Worm (Caenorhabditis elegans) whole organism, young adult: Measurements from ENCODE around the gene ZK262.4.
A peak's percentile ranks its signal among the peaks of the same experiment; 100 is the strongest.

ENCODE experiments used
- C06A6.2 ChIP-seq: fragments of 200-800 bp; sonication (Bioruptor generic); conservative IDR thresholded peaks from 2 replicates; pipeline ENCODE4 v1.3.6; 2022; ENCODE audit warnings: missing genetic modification characterization, missing compliant biosample characterization
- D2030.7 ChIP-seq: fragments of 200-800 bp; sonication (Bioruptor generic); IDR thresholded peaks from 2 replicates; pipeline ENCODE4 v1.3.6; 2022; ENCODE audit warnings: missing genetic modification reagents, missing genetic modification characterization, missing compliant biosample characterization
- F10E7.11 ChIP-seq: sonication (generic microtip); optimal IDR thresholded peaks from 2 replicates; lab custom pipeline; 2017; ENCODE audit warnings: mild to moderate bottlenecking, missing genetic modification characterization, moderate library complexity, missing compliant biosample characterization
- F22D6.2 ChIP-seq: sonication (generic microtip); optimal IDR thresholded peaks from 2 replicates; lab custom pipeline; 2016; ENCODE audit warnings: mild to moderate bottlenecking, missing genetic modification characterization, missing compliant biosample characterization
- F39B2.1 ChIP-seq: fragments of 200-800 bp; sonication (Bioruptor generic); IDR thresholded peaks from 2 replicates; pipeline ENCODE4 v1.3.6; 2022; ENCODE audit warnings: missing genetic modification reagents, missing genetic modification characterization, missing compliant biosample characterization
- F52B5.7 ChIP-seq: sonication (generic microtip); optimal IDR thresholded peaks from 2 replicates; lab custom pipeline; 2016; ENCODE audit warnings: mild to moderate bottlenecking, missing genetic modification characterization, missing compliant biosample characterization
- F57C9.4 ChIP-seq: sonication (generic microtip); optimal IDR thresholded peaks from 2 replicates; lab custom pipeline; 2017; ENCODE audit warnings: mild to moderate bottlenecking, missing genetic modification characterization, missing compliant biosample characterization
- K11D2.4 ChIP-seq: fragments of 200-800 bp; sonication (Bioruptor generic); IDR thresholded peaks from 2 replicates; pipeline ENCODE4 v1.3.6; 2022; ENCODE audit warnings: missing genetic modification reagents, missing genetic modification characterization, missing compliant biosample characterization
- T07F8.4 ChIP-seq: sonication (generic microtip); optimal IDR thresholded peaks from 2 replicates; lab custom pipeline; 2016; ENCODE audit warnings: mild to moderate bottlenecking, missing genetic modification characterization, moderate library complexity, missing compliant biosample characterization
- Y95B8A.8 ChIP-seq: fragments of 200-800 bp; sonication (Bioruptor generic); IDR thresholded peaks from 2 replicates; pipeline ENCODE4 v1.3.6; 2022; ENCODE audit warnings: missing genetic modification reagents, missing genetic modification characterization, missing compliant biosample characterization
- akir-1 ChIP-seq: fragments of 200-800 bp; sonication (Bioruptor generic); optimal IDR thresholded peaks from 2 replicates; lab custom pipeline; 2018; ENCODE audit warnings: mild to moderate bottlenecking, missing genetic modification characterization, moderate library complexity, missing compliant biosample characterization
- ama-1 ChIP-seq, 3 experiments: fragments of 150-350 bp in 1 of 3; sonication (generic microtip) in 2 of 3; optimal IDR thresholded peaks; 2 replicates each; lab custom pipeline; 2014 to 2018; ENCODE audit warnings: missing biosample characterization in 2 of 3, missing genetic modification characterization in 2 of 3, missing genetic modification reagents in 2 of 3
- bed-2 ChIP-seq: fragments of 200-800 bp; sonication (Bioruptor generic); IDR thresholded peaks from 2 replicates; pipeline ENCODE4 v1.3.6; 2022; ENCODE audit warnings: missing genetic modification reagents, missing genetic modification characterization, missing compliant biosample characterization
- cebp-1 ChIP-seq, 2 experiments: fragments of 200-800 bp in 1 of 2; sonication (Bioruptor generic) in 1 of 2; sonication (generic microtip) in 1 of 2; IDR thresholded peaks in 1 of 2; optimal IDR thresholded peaks in 1 of 2; 2 replicates each; pipeline versions ENCODE4 v1.3.6 to Lab custom; 2017 to 2022; ENCODE audit warnings: missing compliant biosample characterization in 2 of 2, missing genetic modification characterization in 2 of 2, mild to moderate bottlenecking in 1 of 2, missing genetic modification reagents in 1 of 2, moderate library complexity in 1 of 2
- ceh-100 ChIP-seq: fragments of 200-800 bp; sonication (Bioruptor generic); IDR thresholded peaks from 2 replicates; pipeline ENCODE4 v1.3.6; 2022; ENCODE audit warnings: missing genetic modification reagents, missing genetic modification characterization, missing compliant biosample characterization
- die-1 ChIP-seq: sonication (generic microtip); optimal IDR thresholded peaks from 2 replicates; lab custom pipeline; 2016; ENCODE audit warnings: missing genotype, mild to moderate bottlenecking, missing genetic modification characterization, missing compliant biosample characterization
- dox-1 ChIP-seq: fragments of 200-800 bp; sonication (Bioruptor generic); IDR thresholded peaks from 2 replicates; pipeline ENCODE4 v1.3.6; 2022; ENCODE audit warnings: missing genetic modification reagents, missing genetic modification characterization, missing compliant biosample characterization
- dpff-1 ChIP-seq: sonication (generic microtip); optimal IDR thresholded peaks from 2 replicates; lab custom pipeline; 2017; ENCODE audit warnings: mild to moderate bottlenecking, missing genetic modification characterization, missing compliant biosample characterization
- egl-44 ChIP-seq: fragments of 200-800 bp; sonication (Bioruptor generic); IDR thresholded peaks from 2 replicates; pipeline ENCODE4 v1.3.6; 2022; ENCODE audit warnings: missing genetic modification reagents, missing genetic modification characterization, missing compliant biosample characterization
- ekl-4 ChIP-seq: fragments of 200-800 bp; sonication (Bioruptor generic); IDR thresholded peaks from 2 replicates; pipeline ENCODE4 v1.3.6; 2022; ENCODE audit warnings: missing genetic modification reagents, missing genetic modification characterization, missing compliant biosample characterization
- him-1 ChIP-seq: sonication (generic microtip); optimal IDR thresholded peaks from 2 replicates; lab custom pipeline; 2016; ENCODE audit warnings: missing genotype, missing genetic modification reagents, missing genetic modification characterization, missing compliant biosample characterization
- hlh-12 ChIP-seq: sonication (generic microtip); optimal IDR thresholded peaks from 2 replicates; lab custom pipeline; 2016; ENCODE audit warnings: missing genetic modification characterization, missing compliant biosample characterization
- hmg-1.2 ChIP-seq: fragments of 200-800 bp; sonication (Bioruptor generic); IDR thresholded peaks from 2 replicates; pipeline ENCODE4 v1.3.6; 2022; ENCODE audit warnings: missing genetic modification reagents, missing genetic modification characterization, missing compliant biosample characterization
- lin-35 ChIP-seq, 3 experiments: fragments of 150-350 bp in 2 of 3; sonication (generic microtip) in 1 of 3; optimal IDR thresholded peaks; 2 replicates each; lab custom pipeline; 2014 to 2018; ENCODE audit warnings: missing biosample characterization in 3 of 3, missing genetic modification characterization in 3 of 3, missing genetic modification reagents in 3 of 3
- lin-54 ChIP-seq: fragments of 200-800 bp; sonication (Bioruptor generic); optimal IDR thresholded peaks from 2 replicates; lab custom pipeline; 2018; ENCODE audit warnings: mild to moderate bottlenecking, missing genetic modification characterization, missing compliant biosample characterization
- lsy-27 ChIP-seq: sonication (generic microtip); optimal IDR thresholded peaks from 2 replicates; lab custom pipeline; 2017; ENCODE audit warnings: missing genetic modification characterization, mild to moderate bottlenecking, missing compliant biosample characterization, antibody characterized with exemption, missing genotype, borderline replicate concordance; ENCODE audit not compliant: insufficient read depth
- madf-10 ChIP-seq: sonication (generic microtip); optimal IDR thresholded peaks from 2 replicates; lab custom pipeline; 2016; ENCODE audit warnings: mild to moderate bottlenecking, missing genetic modification characterization, missing compliant biosample characterization
- madf-6 ChIP-seq: fragments of 200-800 bp; sonication (Bioruptor generic); IDR thresholded peaks from 2 replicates; pipeline ENCODE4 v1.3.6; 2022; ENCODE audit warnings: missing genetic modification reagents, missing genetic modification characterization, missing compliant biosample characterization
- mcd-1 ChIP-seq: fragments of 200-800 bp; sonication (Bioruptor generic); IDR thresholded peaks from 2 replicates; pipeline ENCODE4 v1.3.6; 2022; ENCODE audit warnings: missing genetic modification reagents, missing genetic modification characterization, missing compliant biosample characterization
- nfya-1 ChIP-seq: sonication (generic microtip); optimal IDR thresholded peaks from 2 replicates; lab custom pipeline; 2017; ENCODE audit warnings: antibody characterized with exemption, missing compliant biosample characterization, missing genetic modification characterization, borderline replicate concordance; ENCODE audit not compliant: insufficient read depth
- nhr-27 ChIP-seq: fragments of 200-800 bp; sonication (Bioruptor generic); optimal IDR thresholded peaks from 2 replicates; lab custom pipeline; 2018; ENCODE audit warnings: mild to moderate bottlenecking, missing genetic modification characterization, moderate library complexity, missing compliant biosample characterization
- rec-8 ChIP-seq, 2 experiments: sonication (generic microtip); optimal IDR thresholded peaks; 2 replicates each; lab custom pipeline; 2016; ENCODE audit warnings: mild to moderate bottlenecking in 2 of 2, missing genetic modification characterization in 2 of 2, missing genetic modification reagents in 2 of 2, missing genotype in 2 of 2, missing biosample characterization in 1 of 2, missing compliant biosample characterization in 1 of 2, moderate library complexity in 1 of 2
- rpc-1 ChIP-seq, 2 experiments: fragments of 150-350 bp in 1 of 2; sonication (generic microtip) in 1 of 2; optimal IDR thresholded peaks; 2 replicates each; lab custom pipeline; 2014 to 2018; ENCODE audit warnings: missing biosample characterization in 1 of 2, missing genetic modification characterization in 1 of 2, missing genetic modification reagents in 1 of 2, missing genotype in 1 of 2
- sdz-38 ChIP-seq: sonication (generic microtip); optimal IDR thresholded peaks from 2 replicates; lab custom pipeline; 2016; ENCODE audit warnings: missing genotype, missing genetic modification characterization, missing compliant biosample characterization
- sea-2 ChIP-seq: fragments of 200-800 bp; sonication (Bioruptor generic); IDR thresholded peaks from 2 replicates; pipeline ENCODE4 v1.3.6; 2022; ENCODE audit warnings: missing genetic modification characterization, missing compliant biosample characterization
- snpc-1.1 ChIP-seq: sonication (generic microtip); optimal IDR thresholded peaks from 2 replicates; lab custom pipeline; 2017; ENCODE audit warnings: missing genetic modification characterization, mild to moderate bottlenecking, missing compliant biosample characterization, antibody characterized with exemption, moderate library complexity, missing genotype, missing genetic modification reagents; ENCODE audit not compliant: insufficient read depth
- snpc-3.4 ChIP-seq: sonication (generic microtip); optimal IDR thresholded peaks from 2 replicates; lab custom pipeline; 2017; ENCODE audit warnings: missing genetic modification characterization, mild to moderate bottlenecking, missing compliant biosample characterization, antibody characterized with exemption, moderate library complexity, missing genotype, missing genetic modification reagents
- snpc-4 ChIP-seq, 5 experiments: fragments of 150-350 bp in 1 of 5; sonication (generic microtip) in 4 of 5; optimal IDR thresholded peaks; 2 replicates each; lab custom pipeline; 2014 to 2018; ENCODE audit warnings: missing genetic modification characterization in 5 of 5, missing biosample characterization in 3 of 5, antibody characterized with exemption in 2 of 5, mild to moderate bottlenecking in 2 of 5, missing compliant biosample characterization in 2 of 5, missing genotype in 2 of 5, moderate library complexity in 2 of 5, missing genetic modification reagents in 1 of 5
- tbp1 ChIP-seq: fragments of 200-800 bp; sonication (Bioruptor generic); optimal IDR thresholded peaks from 2 replicates; lab custom pipeline; 2018; ENCODE audit warnings: mild to moderate bottlenecking, missing genetic modification characterization, missing compliant biosample characterization
- zim-3 ChIP-seq: sonication (generic microtip); optimal IDR thresholded peaks from 2 replicates; lab custom pipeline; 2017; ENCODE audit warnings: mild to moderate bottlenecking, missing genetic modification characterization, moderate library complexity, missing compliant biosample characterization
- ztf-18 ChIP-seq: sonication (generic microtip); optimal IDR thresholded peaks from 2 replicates; lab custom pipeline; 2016; ENCODE audit warnings: missing genotype, mild to moderate bottlenecking, missing genetic modification characterization, missing compliant biosample characterization
- ztf-26 ChIP-seq: sonication (generic microtip); optimal IDR thresholded peaks from 2 replicates; lab custom pipeline; 2017; ENCODE audit warnings: missing genetic modification characterization, missing compliant biosample characterization
- ztf-3 ChIP-seq: fragments of 200-800 bp; sonication (Bioruptor generic); optimal IDR thresholded peaks from 2 replicates; lab custom pipeline; 2018; ENCODE audit warnings: mild to moderate bottlenecking, missing genetic modification characterization, missing compliant biosample characterization

ZK262.4 gene

DNA sequence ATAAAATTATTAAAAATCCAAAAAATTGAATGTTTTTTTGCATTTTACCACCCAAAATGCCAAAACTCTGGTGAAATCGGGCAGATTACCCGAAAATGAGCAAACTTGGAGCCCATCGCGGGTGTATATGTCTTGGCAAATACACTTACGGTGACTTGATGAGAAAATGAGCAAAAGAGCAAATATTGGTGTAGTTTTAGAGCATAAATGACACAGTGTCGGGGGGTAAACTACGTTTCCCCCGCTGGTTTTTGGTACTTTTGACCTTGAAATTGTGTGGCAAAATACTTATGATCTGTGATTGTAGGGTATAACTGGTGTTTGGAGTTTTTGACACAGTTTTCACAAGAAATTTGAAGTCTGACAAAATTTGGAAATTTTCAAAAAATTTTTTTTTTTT, 11.5 kb downstream of the ZK262.4 start, which contains the start of gene ZK262.2:
TSS of gene ZK262.2 (minus strand) at position 101 of the 400 bp plus-strand sequence.
- TF ChIP-seq sea-2 (GFP tag; lab: Robert Waterston, UW), result no peak
- no peak for TF ChIP-seq lsy-27 (tag; lab: Kevin White, UChicago)
- no peak for TF ChIP-seq F22D6.2 (tag; lab: Kevin White, UChicago)
- no peak for TF ChIP-seq C06A6.2 (GFP tag; lab: Robert Waterston, UW)
- TF ChIP-seq die-1 (tag; lab: Kevin White, UChicago), result no peak
- no peak for TF ChIP-seq K11D2.4 (GFP tag; lab: Robert Waterston, UW)
- no peak for TF ChIP-seq akir-1 (GFP tag; lab: Kevin White, UChicago)
- no peak for TF ChIP-seq nhr-27 (tag; lab: Kevin White, UChicago)
- TF ChIP-seq mcd-1 (GFP tag; lab: Robert Waterston, UW), result no peak
- no peak for TF ChIP-seq ztf-26 (tag; lab: Kevin White, UChicago)
- no peak for TF ChIP-seq snpc-4 (GFP tag; optimal IDR thresholded peaks at IDR 0.05; lab: Kevin White, UChicago)
- no peak for TF ChIP-seq snpc-4 (tag; optimal IDR thresholded peaks at IDR 0.05; lab: Kevin White, UChicago)
- TF ChIP-seq rec-8 (tag; optimal IDR thresholded peaks at IDR 0.05; lab: Kevin White, UChicago), result no peak
- no peak for TF ChIP-seq hlh-12 (tag; lab: Kevin White, UChicago)

DNA sequence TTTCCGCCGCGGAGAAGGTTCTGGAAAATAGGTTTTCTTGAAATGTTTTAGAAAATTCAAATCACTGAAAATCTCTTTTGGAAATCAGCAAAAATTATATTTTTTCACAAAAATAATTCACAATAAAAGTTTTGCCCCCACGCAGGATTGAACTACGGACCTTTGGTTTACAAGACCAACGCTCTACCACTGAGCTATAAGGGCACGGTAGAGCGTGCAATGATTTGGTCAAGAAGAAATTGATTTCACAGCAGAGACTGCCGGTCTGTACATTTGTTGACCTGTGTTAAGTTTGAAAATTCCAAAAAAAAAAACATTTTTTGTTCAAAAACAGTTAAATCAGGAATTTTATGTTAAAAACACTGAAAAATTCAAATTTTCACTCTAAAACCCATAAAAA, 12.0 kb downstream of the ZK262.4 start:
- peak in 1 of 3 experiments; percentile 56 for TF ChIP-seq lin-35 (GFP tag; optimal IDR thresholded peaks at IDR 0.05; lab: Kevin White, UChicago)
- TF ChIP-seq rec-8 (tag; optimal IDR thresholded peaks at IDR 0.05; lab: Kevin White, UChicago), result peak in 1 of 2 experiments; percentile 33
- no peak for TF ChIP-seq F39B2.1 (GFP tag; lab: Robert Waterston, UW)
- no peak for TF ChIP-seq bed-2 (GFP tag; lab: Robert Waterston, UW)
- TF ChIP-seq ztf-3 (GFP tag; lab: Kevin White, UChicago), result no peak
- peak; percentile 82 for TF ChIP-seq rpc-1 (optimal IDR thresholded peaks at IDR 0.05; lab: Kevin White, UChicago)
- TF ChIP-seq rpc-1 (tag; optimal IDR thresholded peaks at IDR 0.05; lab: Kevin White, UChicago), result peak; percentile 94
- TF ChIP-seq madf-6 (GFP tag; lab: Robert Waterston, UW), result peak; percentile 60; the same call in 1 of the 2 replicates
- no peak for TF ChIP-seq cebp-1 (GFP tag; IDR thresholded peaks at IDR 0.05; lab: Robert Waterston, UW)
- peak; percentile 47 for TF ChIP-seq cebp-1 (tag; optimal IDR thresholded peaks at IDR 0.05; lab: Kevin White, UChicago)
- no peak for TF ChIP-seq dpff-1 (tag; lab: Kevin White, UChicago)
- 0 out of 2 replicates have a peak, but pooled peaks have one; percentile 26 for TF ChIP-seq D2030.7 (GFP tag; lab: Robert Waterston, UW)
- no peak for TF ChIP-seq F10E7.11 (tag; lab: Kevin White, UChicago)
- TF ChIP-seq snpc-4 (GFP tag; optimal IDR thresholded peaks at IDR 0.05; lab: Kevin White, UChicago), result peak; percentile 60
- peak in 2 of 4 experiments; percentile 18 to 74 for TF ChIP-seq snpc-4 (tag; optimal IDR thresholded peaks at IDR 0.05; lab: Kevin White, UChicago)
- no peak for TF ChIP-seq F57C9.4 (tag; lab: Kevin White, UChicago)
- peak; percentile 9 for TF ChIP-seq madf-10 (tag; lab: Kevin White, UChicago)
- TF ChIP-seq F52B5.7 (tag; lab: Kevin White, UChicago), result no peak
- TF ChIP-seq tbp1, result peak; percentile 92
- peak; percentile 35; the same call in 1 of the 2 replicates for TF ChIP-seq ekl-4 (GFP tag; lab: Robert Waterston, UW)
- TF ChIP-seq dox-1 (GFP tag; lab: Robert Waterston, UW), result peak; percentile 51; the same call in 1 of the 2 replicates
- no peak for TF ChIP-seq nfya-1 (tag; lab: Kevin White, UChicago)
- peak; percentile 1 for TF ChIP-seq T07F8.4 (tag; lab: Kevin White, UChicago)
- TF ChIP-seq snpc-3.4, result peak; percentile 45
- peak; percentile 64 for TF ChIP-seq hmg-1.2 (GFP tag; lab: Robert Waterston, UW)
- peak; percentile 70 for TF ChIP-seq him-1
- peak; percentile 44 for TF ChIP-seq snpc-1.1
- peak; percentile 19 for TF ChIP-seq lin-54 (GFP tag; lab: Kevin White, UChicago)
- TF ChIP-seq hlh-12 (tag; lab: Kevin White, UChicago), result peak; percentile 11
- no peak for TF ChIP-seq ceh-100 (GFP tag; lab: Robert Waterston, UW)
- no peak for TF ChIP-seq egl-44 (GFP tag; lab: Robert Waterston, UW)
- TF ChIP-seq sdz-38 (tag; lab: Kevin White, UChicago), result no peak
- TF ChIP-seq zim-3 (tag; lab: Kevin White, UChicago), result peak; percentile 43
- no peak for TF ChIP-seq Y95B8A.8 (GFP tag; lab: Robert Waterston, UW)
- peak; percentile 66 for TF ChIP-seq ztf-18 (tag; lab: Kevin White, UChicago)
- TF ChIP-seq nhr-27 (tag; lab: Kevin White, UChicago), result no peak
- TF ChIP-seq ama-1 (optimal IDR thresholded peaks at IDR 0.05; lab: Kevin White, UChicago), result no peak
- peak in 1 of 2 experiments; percentile 31 for TF ChIP-seq ama-1 (GFP tag; optimal IDR thresholded peaks at IDR 0.05; lab: Kevin White, UChicago)
